Worm (Caenorhabditis elegans): ENCODE results near the gene C04E12.2.

DNA sequence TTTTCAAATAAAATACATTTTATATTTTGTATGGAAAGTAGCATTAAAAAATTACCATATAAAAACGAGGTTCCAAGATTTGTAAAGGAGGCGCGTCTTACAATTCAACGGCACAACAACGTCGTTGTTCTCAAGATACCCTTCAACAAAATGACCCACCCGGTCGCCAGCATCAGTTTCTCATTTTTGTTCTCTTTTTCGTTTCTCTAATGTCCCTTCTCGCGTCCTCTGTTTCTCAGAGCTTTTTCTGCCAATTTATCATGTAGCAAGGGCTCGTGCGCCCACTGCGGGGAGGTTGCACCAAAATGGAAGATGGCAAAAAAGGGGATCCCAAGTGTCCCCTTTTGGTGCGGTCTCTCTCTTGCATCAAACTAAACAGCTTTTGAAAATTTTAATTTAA lies 41.6 kb downstream of the C04E12.2 start:
- TF ChIP-seq R02D3.7 (tag; optimal IDR thresholded peaks at IDR 0.05): no peak
- no peak for TF ChIP-seq nhr-237 (tag; optimal IDR thresholded peaks at IDR 0.05)
- TF ChIP-seq nhr-12 (tag; optimal IDR thresholded peaks at IDR 0.05): no peak
- no peak for TF ChIP-seq nhr-77 (tag; optimal IDR thresholded peaks at IDR 0.05)
- no peak for TF ChIP-seq eor-1 (tag; optimal IDR thresholded peaks at IDR 0.05)
- TF ChIP-seq egl-27 (tag; optimal IDR thresholded peaks at IDR 0.05): no peak
- TF ChIP-seq zag-1 (tag; optimal IDR thresholded peaks at IDR 0.05): no peak
- no peak for TF ChIP-seq ceh-82 (tag; optimal IDR thresholded peaks at IDR 0.05)
- no peak for TF ChIP-seq jun-1 (tag; optimal IDR thresholded peaks at IDR 0.05)
- TF ChIP-seq mdl-1 (tag; optimal IDR thresholded peaks at IDR 0.05): no peak
- TF ChIP-seq fkh-10 (GFP tag; optimal IDR thresholded peaks at IDR 0.05): no peak
- TF ChIP-seq unc-39 (tag; optimal IDR thresholded peaks at IDR 0.05): no peak
- no peak for TF ChIP-seq ceh-9 (tag; optimal IDR thresholded peaks at IDR 0.05)
- TF ChIP-seq ztf-11 (tag; optimal IDR thresholded peaks at IDR 0.05): no peak

All from whole organism, L3 larva.